Fruit fly (Drosophila melanogaster): ENCODE results near the gene Uch-L5.

Uch-L5 gene

dm6 chr3L:9476829-9477228, at the start of gene Uch-L5, which contains the start of gene Jarid2 (continued):
- TF ChIP-seq CG4707 (GFP tag; optimal IDR thresholded peaks at IDR 0.05) (no peak), CG10209 (GFP tag; optimal IDR thresholded peaks at IDR 0.05) (peak; percentile 15), wor (GFP tag; IDR thresholded peaks at IDR 0.05) (no peak), mld (GFP tag; IDR thresholded peaks at IDR 0.05; ENCODE audit: partially characterized antibody) (no peak; the same call in 2 of the 3 replicates), CG11696 (GFP tag; IDR thresholded peaks at IDR 0.05) (no peak), CG10979 (tag; optimal IDR thresholded peaks at IDR 0.05) (peak; percentile 48), CG14441 (GFP tag; IDR thresholded peaks at IDR 0.05) (0 out of 2 replicates have a peak, but pooled peaks have one; percentile 12), dysf (GFP tag; IDR thresholded peaks at IDR 0.05) (peak; percentile 41; the same call in 2 of the 3 replicates), klu (GFP tag; IDR thresholded peaks at IDR 0.05) (no peak), bab2 (GFP tag; optimal IDR thresholded peaks at IDR 0.05) (peak; percentile 15), CG12155 (GFP tag; optimal IDR thresholded peaks at IDR 0.05) (peak; percentile 45), cad (GFP tag; optimal IDR thresholded peaks at IDR 0.05) (no peak), Doc3 (GFP tag; IDR thresholded peaks at IDR 0.05; ENCODE audit: partially characterized antibody) (no peak; the same call in 2 of the 3 replicates), CG6683 (GFP tag; optimal IDR thresholded peaks at IDR 0.05) (no peak), Lhr (GFP tag; optimal IDR thresholded peaks at IDR 0.05) (peak; percentile 60), Six4 (GFP tag; optimal IDR thresholded peaks at IDR 0.05) (no peak), NFAT (GFP tag; IDR thresholded peaks at IDR 0.05) (peak; percentile 69), CG9797 (GFP tag; optimal IDR thresholded peaks at IDR 0.05) (peak; percentile 60), aop (GFP tag; IDR thresholded peaks at IDR 0.05) (no peak), chinmo (GFP tag; IDR thresholded peaks at IDR 0.05; ENCODE audit: partially characterized antibody) (0 out of 4 replicates have a peak, but pooled peaks have one; percentile 7), CG33213 (GFP tag; optimal IDR thresholded peaks at IDR 0.05) (no peak), gce (GFP tag; IDR thresholded peaks at IDR 0.05) (no peak), Hr3 (GFP tag; optimal IDR thresholded peaks at IDR 0.05) (no peak), Meics (GFP tag; optimal IDR thresholded peaks at IDR 0.05) (peak; percentile 57), kah (GFP tag; optimal IDR thresholded peaks at IDR 0.05) (no peak), CG2120 (GFP tag; optimal IDR thresholded peaks at IDR 0.05) (peak; percentile 58), lola (GFP tag; optimal IDR thresholded peaks at IDR 0.05) (no peak), CG16779 (GFP tag; IDR thresholded peaks at IDR 0.05) (no peak), CG4617 (GFP tag; optimal IDR thresholded peaks at IDR 0.05; ENCODE audit: borderline replicate concordance) (peak; percentile 97), D (optimal IDR thresholded peaks at IDR 0.05) (no peak), D (GFP tag; optimal IDR thresholded peaks at IDR 0.05) (no peak), CG6813 (GFP tag; optimal IDR thresholded peaks at IDR 0.05) (no peak), CG13424 (tag; optimal IDR thresholded peaks at IDR 0.05) (peak; percentile 36), ro (GFP tag; IDR thresholded peaks at IDR 0.05) (no peak), nmo (GFP tag; optimal IDR thresholded peaks at IDR 0.05) (peak; percentile 57), CG31365 (tag; optimal IDR thresholded peaks at IDR 0.05) (peak; percentile 11), CG11456 (GFP tag; IDR thresholded peaks at IDR 0.05) (peak; percentile 70; the same call in 2 of the 3 replicates), CHES-1-like (GFP tag; optimal IDR thresholded peaks at IDR 0.05) (peak; percentile 94), CG13296 (GFP tag; optimal IDR thresholded peaks at IDR 0.05) (peak; percentile 41), Oaz (GFP tag; IDR thresholded peaks at IDR 0.05) (no peak), Dref (GFP tag; IDR thresholded peaks at IDR 0.05) (peak; percentile 48), CG4282 (GFP tag; optimal IDR thresholded peaks at IDR 0.05) (no peak), zf30C (GFP tag; optimal IDR thresholded peaks at IDR 0.05) (no peak), Max (GFP tag; optimal IDR thresholded peaks at IDR 0.05) (peak; percentile 52), CG10462 (GFP tag; optimal IDR thresholded peaks at IDR 0.05) (no peak), CG7745 (tag; optimal IDR thresholded peaks at IDR 0.05) (no peak), ems (GFP tag; optimal IDR thresholded peaks at IDR 0.05) (peak; percentile 55), fu2 (GFP tag; optimal IDR thresholded peaks at IDR 0.05) (peak; percentile 56), Scr (GFP tag; IDR thresholded peaks at IDR 0.05; ENCODE audit: partially characterized antibody) (no peak), pum (GFP tag; optimal IDR thresholded peaks at IDR 0.05) (peak; percentile 42), MESR4 (GFP tag; optimal IDR thresholded peaks at IDR 0.05) (peak; percentile 96)
